Fruit fly (Drosophila melanogaster) whole organism, embryonic: ENCODE measurements around the gene Syx5.

Experiments used
- Blimp-1 ChIP-seq: fragments of 200-800 bp; sonication (Bioruptor generic); optimal IDR thresholded peaks from 3 replicates; lab custom pipeline; 2018; ENCODE audit warnings: missing biosample characterization, missing genetic modification characterization, mild to moderate bottlenecking, moderate library complexity, missing genetic modification reagents
- BtbVII ChIP-seq: fragments of 200-800 bp; sonication (Bioruptor generic); optimal IDR thresholded peaks from 3 replicates; lab custom pipeline; 2017; ENCODE audit warnings: missing biosample characterization, mild to moderate bottlenecking, missing genetic modification characterization
- CG10267 ChIP-seq: fragments of 200-800 bp; sonication (Bioruptor generic); optimal IDR thresholded peaks from 2 replicates; lab custom pipeline; 2018; ENCODE audit warnings: missing biosample characterization, mild to moderate bottlenecking, missing genetic modification characterization, moderate library complexity
- CG10543 ChIP-seq: fragments of 200-800 bp; sonication (Bioruptor generic); optimal IDR thresholded peaks from 3 replicates; lab custom pipeline; 2017; ENCODE audit warnings: missing biosample characterization, mild to moderate bottlenecking, missing genetic modification characterization, moderate library complexity
- CG11504 ChIP-seq: fragments of 200-800 bp; sonication (Bioruptor generic); optimal IDR thresholded peaks from 3 replicates; lab custom pipeline; 2019; ENCODE audit warnings: missing biosample characterization, mild to moderate bottlenecking, missing genetic modification characterization, moderate library complexity
- CG12155 ChIP-seq: fragments of 200-800 bp; sonication (Bioruptor generic); optimal IDR thresholded peaks from 3 replicates; lab custom pipeline; 2016; ENCODE audit warnings: missing biosample characterization, missing genetic modification characterization
- CG12236 ChIP-seq: fragments of 200-800 bp; sonication (Bioruptor generic); optimal IDR thresholded peaks from 2 replicates; lab custom pipeline; 2016; ENCODE audit warnings: missing biosample characterization, missing genetic modification characterization
- CG12299 ChIP-seq: fragments of 200-800 bp; sonication (Bioruptor generic); optimal IDR thresholded peaks from 2 replicates; lab custom pipeline; 2018; ENCODE audit warnings: missing biosample characterization, mild to moderate bottlenecking, missing genetic modification characterization
- CG1233 ChIP-seq: fragments of 200-800 bp; sonication (Bioruptor generic); optimal IDR thresholded peaks from 4 replicates; lab custom pipeline; 2018; ENCODE audit warnings: missing biosample characterization, mild to moderate bottlenecking, missing genetic modification characterization
- CG12391 ChIP-seq: fragments of 200-800 bp; sonication (Bioruptor generic); optimal IDR thresholded peaks from 3 replicates; lab custom pipeline; 2018; ENCODE audit warnings: missing biosample characterization, mild to moderate bottlenecking, missing genetic modification characterization, moderate library complexity
- CG14710 ChIP-seq: fragments of 200-800 bp; sonication (Bioruptor generic); optimal IDR thresholded peaks from 3 replicates; lab custom pipeline; 2019; ENCODE audit warnings: missing biosample characterization, mild to moderate bottlenecking, missing genetic modification characterization, moderate library complexity
- CG15514 ChIP-seq: fragments of 200-800 bp; sonication (Bioruptor generic); optimal IDR thresholded peaks from 3 replicates; lab custom pipeline; 2017; ENCODE audit warnings: missing biosample characterization, missing genetic modification characterization, mild to moderate bottlenecking, moderate library complexity, missing genetic modification reagents
- CG1603 ChIP-seq: fragments of 200-800 bp; sonication (Bioruptor generic); optimal IDR thresholded peaks from 2 replicates; lab custom pipeline; 2019; ENCODE audit warnings: missing biosample characterization, mild to moderate bottlenecking, missing genetic modification characterization, moderate library complexity
- CG17359 ChIP-seq: fragments of 200-800 bp; sonication (Bioruptor generic); optimal IDR thresholded peaks from 3 replicates; lab custom pipeline; 2018; ENCODE audit warnings: missing biosample characterization, mild to moderate bottlenecking, missing genetic modification characterization, moderate library complexity
- CG17612 ChIP-seq: fragments of 200-800 bp; sonication (Bioruptor generic); IDR thresholded peaks from 2 replicates; pipeline ENCODE4 v1.3.6; 2022; ENCODE audit warnings: missing biosample characterization, missing genetic modification characterization
- CG18619 ChIP-seq: fragments of 200-800 bp; sonication (Bioruptor generic); optimal IDR thresholded peaks from 3 replicates; lab custom pipeline; 2017; ENCODE audit warnings: missing biosample characterization, mild to moderate bottlenecking, missing genetic modification characterization
- CG2120 ChIP-seq: fragments of 200-800 bp; sonication (Bioruptor generic); optimal IDR thresholded peaks from 3 replicates; lab custom pipeline; 2016; ENCODE audit warnings: missing biosample characterization, missing genetic modification characterization
- CG3995 ChIP-seq: fragments of 200-800 bp; sonication (Bioruptor generic); optimal IDR thresholded peaks from 3 replicates; lab custom pipeline; 2016; ENCODE audit warnings: missing biosample characterization, missing genetic modification characterization
- CG6654 ChIP-seq: fragments of 200-800 bp; sonication (Bioruptor generic); optimal IDR thresholded peaks from 2 replicates; lab custom pipeline; 2017; ENCODE audit warnings: missing biosample characterization, mild to moderate bottlenecking, missing genetic modification characterization
- CG7786 ChIP-seq: fragments of 200-800 bp; sonication (Bioruptor generic); optimal IDR thresholded peaks from 2 replicates; lab custom pipeline; 2016; ENCODE audit warnings: missing biosample characterization, missing genetic modification characterization
- CHES-1-like ChIP-seq: fragments of 200-800 bp; sonication (Bioruptor generic); optimal IDR thresholded peaks from 2 replicates; lab custom pipeline; 2016; ENCODE audit warnings: missing biosample characterization, missing genetic modification characterization
- Dip3 ChIP-seq: fragments of 200-800 bp; sonication (Bioruptor generic); optimal IDR thresholded peaks from 3 replicates; lab custom pipeline; 2016; ENCODE audit warnings: missing biosample characterization, missing genetic modification characterization
- Elba2 ChIP-seq: fragments of 200-800 bp; sonication (Bioruptor generic); optimal IDR thresholded peaks from 3 replicates; lab custom pipeline; 2016; ENCODE audit warnings: missing biosample characterization, missing genetic modification characterization
- Fer1 ChIP-seq: fragments of 200-800 bp; sonication (Bioruptor generic); optimal IDR thresholded peaks from 2 replicates; lab custom pipeline; 2017; ENCODE audit warnings: missing biosample characterization, mild to moderate bottlenecking, missing genetic modification characterization
- HHEX ChIP-seq: fragments of 200-800 bp; sonication (Bioruptor generic); optimal IDR thresholded peaks from 3 replicates; lab custom pipeline; 2017; ENCODE audit warnings: missing biosample characterization, mild to moderate bottlenecking, missing genetic modification characterization, missing genetic modification reagents
- Hr51 ChIP-seq, 2 experiments: fragments of 200-800 bp; sonication (Bioruptor generic); optimal IDR thresholded peaks; 2 replicates in 1 of 2; 3 replicates in 1 of 2; lab custom pipeline; 2016 to 2018; ENCODE audit warnings: missing biosample characterization in 2 of 2, missing genetic modification characterization in 2 of 2, mild to moderate bottlenecking in 1 of 2, moderate library complexity in 1 of 2
- Kr ChIP-seq: fragments of 200-800 bp; sonication (Bioruptor generic); optimal IDR thresholded peaks from 2 replicates; lab custom pipeline; 2017; ENCODE audit warnings: missing biosample characterization, mild to moderate bottlenecking, missing genetic modification characterization
- NK7.1 ChIP-seq: fragments of 200-800 bp; sonication (Bioruptor generic); optimal IDR thresholded peaks from 3 replicates; lab custom pipeline; 2016; ENCODE audit warnings: missing biosample characterization, missing genetic modification characterization
- Oli ChIP-seq: fragments of 200-800 bp; sonication (Bioruptor generic); optimal IDR thresholded peaks from 2 replicates; lab custom pipeline; 2018; ENCODE audit warnings: missing biosample characterization, mild to moderate bottlenecking, missing genetic modification characterization, moderate library complexity
- Sox100B ChIP-seq: fragments of 200-800 bp; sonication (Bioruptor generic); optimal IDR thresholded peaks from 3 replicates; lab custom pipeline; 2018; ENCODE audit warnings: missing biosample characterization, mild to moderate bottlenecking, missing genetic modification characterization
- YL-1 ChIP-seq: fragments of 200-800 bp; sonication (Bioruptor generic); optimal IDR thresholded peaks from 3 replicates; lab custom pipeline; 2017; ENCODE audit warnings: missing biosample characterization, mild to moderate bottlenecking, missing genetic modification characterization
- bab2 ChIP-seq: fragments of 200-800 bp; sonication (Bioruptor generic); optimal IDR thresholded peaks from 2 replicates; lab custom pipeline; 2016; ENCODE audit warnings: missing biosample characterization, missing genetic modification characterization
- bcd ChIP-seq: fragments of 200-800 bp; sonication (Bioruptor generic); optimal IDR thresholded peaks from 2 replicates; lab custom pipeline; 2017; ENCODE audit warnings: missing biosample characterization, mild to moderate bottlenecking, missing genetic modification characterization
- caup ChIP-seq: fragments of 200-800 bp; sonication (Bioruptor generic); optimal IDR thresholded peaks from 3 replicates; lab custom pipeline; 2017; ENCODE audit warnings: missing biosample characterization, mild to moderate bottlenecking, missing genetic modification characterization, moderate library complexity; ENCODE audit not compliant: severe bottlenecking
- corto ChIP-seq: fragments of 200-800 bp; sonication (Bioruptor generic); optimal IDR thresholded peaks from 2 replicates; lab custom pipeline; 2016; ENCODE audit warnings: missing biosample characterization, mild to moderate bottlenecking, missing genetic modification characterization, moderate library complexity
- fd96Cb ChIP-seq: fragments of 200-800 bp; sonication (Bioruptor generic); optimal IDR thresholded peaks from 2 replicates; lab custom pipeline; 2018; ENCODE audit warnings: missing biosample characterization, mild to moderate bottlenecking, missing genetic modification characterization, moderate library complexity
- grn ChIP-seq: fragments of 200-800 bp; sonication (Bioruptor generic); optimal IDR thresholded peaks from 3 replicates; lab custom pipeline; 2017; ENCODE audit warnings: missing biosample characterization, missing genetic modification characterization
- h ChIP-seq: fragments of >200 bp; optimal IDR thresholded peaks from 2 replicates; lab custom pipeline; 2017
- ind ChIP-seq: fragments of 200-800 bp; sonication (Bioruptor generic); optimal IDR thresholded peaks from 3 replicates; lab custom pipeline; 2016; ENCODE audit warnings: missing biosample characterization, missing genetic modification characterization
- luna ChIP-seq: fragments of 200-800 bp; sonication (Bioruptor generic); optimal IDR thresholded peaks from 2 replicates; lab custom pipeline; 2016; ENCODE audit warnings: missing biosample characterization, missing genetic modification characterization
- phol ChIP-seq: fragments of 200-800 bp; sonication (Bioruptor generic); optimal IDR thresholded peaks from 3 replicates; lab custom pipeline; 2018; ENCODE audit warnings: missing biosample characterization, mild to moderate bottlenecking, missing genetic modification characterization, moderate library complexity
- prd ChIP-seq, 3 experiments: fragments of >200 bp in 2 of 3; fragments of 200-800 bp in 1 of 3; sonication (Bioruptor generic) in 1 of 3; optimal IDR thresholded peaks in 2 of 3; IDR thresholded peaks in 1 of 3; 2 replicates in 2 of 3; 3 replicates in 1 of 3; pipeline versions ENCODE4 v1.3.6 to Lab custom; 2017 to 2022; ENCODE audit warnings: missing biosample characterization in 1 of 3, missing genetic modification characterization in 1 of 3
- sim ChIP-seq: fragments of 200-800 bp; sonication (Bioruptor generic); IDR thresholded peaks from 2 replicates; pipeline ENCODE4 v1.3.6; 2022; ENCODE audit warnings: missing biosample characterization, missing genetic modification characterization
- stwl ChIP-seq: fragments of 200-800 bp; sonication (Bioruptor generic); optimal IDR thresholded peaks from 3 replicates; lab custom pipeline; 2018; ENCODE audit warnings: missing biosample characterization, mild to moderate bottlenecking, missing genetic modification characterization, moderate library complexity
- tll ChIP-seq, 2 experiments: fragments of 200-800 bp in 1 of 2; fragments of >200 bp in 1 of 2; sonication (Bioruptor generic) in 1 of 2; optimal IDR thresholded peaks; 2 replicates each; lab custom pipeline; 2017 to 2019; ENCODE audit warnings: missing biosample characterization in 2 of 2, missing genetic modification characterization in 2 of 2, mild to moderate bottlenecking in 1 of 2, moderate library complexity in 1 of 2
- unpg ChIP-seq: fragments of 200-800 bp; sonication (Bioruptor generic); optimal IDR thresholded peaks from 3 replicates; lab custom pipeline; 2018; ENCODE audit warnings: missing biosample characterization, mild to moderate bottlenecking, missing genetic modification characterization, moderate library complexity
- zfh2 ChIP-seq: fragments of 200-800 bp; sonication (Bioruptor generic); optimal IDR thresholded peaks from 2 replicates; lab custom pipeline; 2016; ENCODE audit warnings: missing biosample characterization, missing genetic modification characterization

Syx5 gene

dm6 chr2L:16270667-16271485 is 36.3 kb upstream of the Syx5 start (continued):
- TF ChIP-seq CG3995 (GFP tag; lab: Kevin White, UChicago) (peak; percentile 0), CG1603 (tag; lab: Kevin White, UChicago) (no peak), CHES-1-like (GFP tag; lab: Kevin White, UChicago) (peak; percentile 22), CG6654 (no peak), Kr (GFP tag; lab: Kevin White, UChicago) (peak; percentile 21), CG17612 (GFP tag; lab: Robert Waterston, UW) (no peak), Dip3 (GFP tag; lab: Kevin White, UChicago) (peak; percentile 37), CG14710 (tag; lab: Kevin White, UChicago) (no peak), Hr51 (GFP tag; optimal IDR thresholded peaks at IDR 0.05; lab: Kevin White, UChicago) (peak in 1 of 2 experiments; percentile 3), CG17359 (peak; percentile 13), CG7786 (GFP tag; lab: Kevin White, UChicago) (peak; percentile 24), CG12236 (GFP tag; lab: Kevin White, UChicago) (no peak), CG12391 (peak; percentile 35), Sox100B (peak; percentile 37), CG12299 (tag; lab: Kevin White, UChicago) (no peak), HHEX (GFP tag; lab: Kevin White, UChicago) (peak; percentile 22), luna (no peak), stwl (no peak), CG1233 (GFP tag; lab: Kevin White, UChicago) (peak; percentile 11), CG18619 (GFP tag; lab: Kevin White, UChicago) (peak; percentile 7), fd96Cb (tag; lab: Kevin White, UChicago) (peak; percentile 27), sim (GFP tag; lab: Robert Waterston, UW) (no peak), Blimp-1 (GFP tag; lab: Kevin White, UChicago) (peak; percentile 0), h (no peak), bcd (peak; percentile 46), Elba2 (GFP tag; lab: Kevin White, UChicago) (no peak), YL-1 (GFP tag; lab: Kevin White, UChicago) (no peak), CG2120 (GFP tag; lab: Kevin White, UChicago) (peak; percentile 67), caup (GFP tag; lab: Kevin White, UChicago) (peak; percentile 1), tll (GFP tag; optimal IDR thresholded peaks at IDR 0.05; lab: Kevin White, UChicago) (peak in 1 of 2 experiments; percentile 46), NK7.1 (no peak), grn (peak; percentile 73), ind (peak; percentile 43), unpg (peak; percentile 15), Fer1 (GFP tag; lab: Kevin White, UChicago) (no peak), Oli (tag; lab: Kevin White, UChicago) (peak; percentile 38), bab2 (GFP tag; lab: Kevin White, UChicago) (peak; percentile 11), zfh2 (GFP tag; lab: Kevin White, UChicago) (peak; percentile 30), corto (GFP tag; lab: Kevin White, UChicago) (peak; percentile 45), CG10543 (no peak), CG11504 (tag; lab: Kevin White, UChicago) (peak; percentile 43), CG15514 (GFP tag; lab: Kevin White, UChicago) (peak; percentile 5), phol (tag; lab: Kevin White, UChicago) (peak; percentile 25), BtbVII (peak; percentile 2), prd (optimal IDR thresholded peaks at IDR 0.05; lab: Kevin White, UChicago) (no peak), prd (GFP tag; IDR thresholded peaks at IDR 0.05; lab: Robert Waterston, UW) (no peak), CG10267 (no peak), CG12155 (peak; percentile 15)
